Fruit fly (Drosophila melanogaster): ENCODE results near the gene SH3PX1.

The SH3PX1 gene

dm6 chr3L:9692892-9693551 is 20.6 kb downstream of the SH3PX1 start (continued):
- TF ChIP-seq Lim3 (GFP tag; IDR thresholded peaks at IDR 0.05): peak; percentile 68
- peak; percentile 19 to 34 for TF ChIP-seq tll (GFP tag; optimal IDR thresholded peaks at IDR 0.05)
- peak; percentile 84 for TF ChIP-seq ci (GFP tag; IDR thresholded peaks at IDR 0.05)
- peak; percentile 62; the same call in 1 of the 2 replicates for TF ChIP-seq MBD-R2 (GFP tag; IDR thresholded peaks at IDR 0.05)
- peak; percentile 93 for TF ChIP-seq Ptx1 (GFP tag; IDR thresholded peaks at IDR 0.05)
- peak; percentile 97 for TF ChIP-seq CG10147 (GFP tag; optimal IDR thresholded peaks at IDR 0.05)
- peak; percentile 97 for TF ChIP-seq CG10209 (GFP tag; optimal IDR thresholded peaks at IDR 0.05)
- peak; percentile 87 for TF ChIP-seq B-H2 (GFP tag; optimal IDR thresholded peaks at IDR 0.05)
- TF ChIP-seq z (GFP tag; IDR thresholded peaks at IDR 0.05): no peak
- TF ChIP-seq bsh (GFP tag; optimal IDR thresholded peaks at IDR 0.05): peak; percentile 86 to 90
- peak; percentile 78 for TF ChIP-seq CG17802 (tag; optimal IDR thresholded peaks at IDR 0.05)
- TF ChIP-seq CG18619 (GFP tag; optimal IDR thresholded peaks at IDR 0.05): peak; percentile 98
- TF ChIP-seq CG11504 (tag; optimal IDR thresholded peaks at IDR 0.05): peak; percentile 96
- TF ChIP-seq CG11696 (GFP tag; IDR thresholded peaks at IDR 0.05): no peak
- peak; percentile 94 for TF ChIP-seq NC2β (GFP tag; optimal IDR thresholded peaks at IDR 0.05)
- TF ChIP-seq tna (GFP tag; IDR thresholded peaks at IDR 0.05; ENCODE audit: partially characterized antibody): no peak
- TF ChIP-seq peb (GFP tag; IDR thresholded peaks at IDR 0.05): peak; percentile 84
- 0 out of 4 replicates have a peak, but pooled peaks have one; percentile 16 for TF ChIP-seq chinmo (GFP tag; IDR thresholded peaks at IDR 0.05; ENCODE audit: partially characterized antibody)
- TF ChIP-seq Atf-2 (GFP tag; optimal IDR thresholded peaks at IDR 0.05): peak; percentile 98
- TF ChIP-seq CG4707 (GFP tag; optimal IDR thresholded peaks at IDR 0.05): peak; percentile 63
- no peak for TF ChIP-seq Scr (GFP tag; IDR thresholded peaks at IDR 0.05; ENCODE audit: partially characterized antibody)
- TF ChIP-seq CG12236 (GFP tag; optimal IDR thresholded peaks at IDR 0.05): peak; percentile 94
- TF ChIP-seq jing (GFP tag; optimal IDR thresholded peaks at IDR 0.05): peak; percentile 91
- TF ChIP-seq sqz (GFP tag; optimal IDR thresholded peaks at IDR 0.05): peak; percentile 87
- TF ChIP-seq Deaf1 (tag; optimal IDR thresholded peaks at IDR 0.05): peak; percentile 81
- TF ChIP-seq Hr78 (GFP tag; optimal IDR thresholded peaks at IDR 0.05): peak in 1 of 2 experiments; percentile 91
- TF ChIP-seq tx (GFP tag; optimal IDR thresholded peaks at IDR 0.05): peak; percentile 97
- TF ChIP-seq B-H1 (GFP tag; IDR thresholded peaks at IDR 0.05): peak; percentile 75; the same call in 2 of the 3 replicates
- peak; percentile 92 for TF ChIP-seq ATbp (GFP tag; optimal IDR thresholded peaks at IDR 0.05)
- peak; percentile 75 for TF ChIP-seq CG43689 (GFP tag; IDR thresholded peaks at IDR 0.05)
- peak; percentile 82 for TF ChIP-seq CG13123 (GFP tag; optimal IDR thresholded peaks at IDR 0.05)
- TF ChIP-seq Hr39 (optimal IDR thresholded peaks at IDR 0.05): no peak
- TF ChIP-seq Doc3 (GFP tag; IDR thresholded peaks at IDR 0.05; ENCODE audit: partially characterized antibody): no peak
- peak; percentile 97 for TF ChIP-seq CHES-1-like (GFP tag; optimal IDR thresholded peaks at IDR 0.05)
- TF ChIP-seq CG2889 (GFP tag; IDR thresholded peaks at IDR 0.05): peak; percentile 79
- TF ChIP-seq CG7357 (GFP tag; IDR thresholded peaks at IDR 0.05): peak; percentile 84; the same call in 2 of the 3 replicates
- TF ChIP-seq CG33213 (GFP tag; optimal IDR thresholded peaks at IDR 0.05): peak; percentile 88
- TF ChIP-seq Rx (GFP tag; IDR thresholded peaks at IDR 0.05): peak; percentile 67
- TF ChIP-seq fru (optimal IDR thresholded peaks at IDR 0.05): no peak
- peak; percentile 90 for TF ChIP-seq CG32767 (GFP tag; IDR thresholded peaks at IDR 0.05)
- peak; percentile 79 for TF ChIP-seq CG6272 (GFP tag; IDR thresholded peaks at IDR 0.05)
- peak; percentile 98 for TF ChIP-seq CG12659 (GFP tag; optimal IDR thresholded peaks at IDR 0.05)
- peak; percentile 75 for TF ChIP-seq Poxn (GFP tag; IDR thresholded peaks at IDR 0.05)
- TF ChIP-seq Stat92E (GFP tag; optimal IDR thresholded peaks at IDR 0.05): peak in 1 of 3 experiments; percentile 46
- peak; percentile 97 for TF ChIP-seq CG4424 (GFP tag; optimal IDR thresholded peaks at IDR 0.05)
- TF ChIP-seq CG2120 (GFP tag; optimal IDR thresholded peaks at IDR 0.05): peak; percentile 98
- TF ChIP-seq D19B (GFP tag; optimal IDR thresholded peaks at IDR 0.05): peak; percentile 99
- peak in 1 of 2 experiments; percentile 99 for TF ChIP-seq eve (GFP tag; optimal IDR thresholded peaks at IDR 0.05)
- TF ChIP-seq dati (GFP tag; IDR thresholded peaks at IDR 0.05): peak; percentile 26; the same call in 1 of the 2 replicates

Data from whole organism, embryonic.